Worm (Caenorhabditis elegans) whole organism, midembryonic: ENCODE data around the gene oac-11.
"Not testable (repeated sequence)": the region's sequence is repeated elsewhere in the genome, so short reads cannot be mapped to it uniquely, and the experiment has no call there.

Source experiments
- T22C8.4 ChIP-seq: fragments of 200-800 bp; sonication (Bioruptor generic); IDR thresholded peaks from 2 replicates; pipeline ENCODE4 v1.3.6; 2022; ENCODE audit warnings: missing genetic modification characterization, missing compliant biosample characterization
- cog-1 ChIP-seq: sonication (generic microtip); optimal IDR thresholded peaks from 2 replicates; lab custom pipeline; 2016; ENCODE audit warnings: missing genetic modification characterization, missing compliant biosample characterization
- flt-1 ChIP-seq: fragments of 200-800 bp; sonication (Bioruptor generic); IDR thresholded peaks from 2 replicates; pipeline ENCODE4 v1.3.6; 2022; ENCODE audit warnings: missing genetic modification characterization, missing compliant biosample characterization
- klf-2 ChIP-seq: fragments of 200-800 bp; sonication (Bioruptor generic); conservative IDR thresholded peaks from 2 replicates; pipeline ENCODE4 v1.3.6; 2022; ENCODE audit warnings: missing genetic modification reagents, missing genetic modification characterization, missing compliant biosample characterization
- med-1 ChIP-seq: sonication (generic microtip); optimal IDR thresholded peaks from 2 replicates; lab custom pipeline; 2017; ENCODE audit warnings: missing genetic modification characterization, mild to moderate bottlenecking, missing compliant biosample characterization, antibody characterized with exemption, missing genetic modification reagents; ENCODE audit not compliant: insufficient read depth
- ref-1 ChIP-seq: fragments of 200-800 bp; sonication (Bioruptor generic); conservative IDR thresholded peaks from 2 replicates; pipeline ENCODE4 v1.3.6; 2022; ENCODE audit warnings: missing genetic modification reagents, missing genetic modification characterization, missing compliant biosample characterization
- tab-1 ChIP-seq: fragments of 200-800 bp; sonication (Bioruptor generic); IDR thresholded peaks from 2 replicates; pipeline ENCODE4 v1.3.6; 2022; ENCODE audit warnings: missing genetic modification characterization, missing compliant biosample characterization
- ztf-23 ChIP-seq: fragments of 200-800 bp; sonication (Bioruptor generic); IDR thresholded peaks from 2 replicates; pipeline ENCODE4 v1.3.6; 2022; ENCODE audit warnings: missing genetic modification reagents, missing genetic modification characterization, missing compliant biosample characterization
- ztf-29 ChIP-seq: fragments of 200-800 bp; sonication (Bioruptor generic); IDR thresholded peaks from 2 replicates; pipeline ENCODE4 v1.3.6; 2022; ENCODE audit warnings: missing genetic modification reagents, missing genetic modification characterization, missing compliant biosample characterization

Gene oac-11

DNA sequence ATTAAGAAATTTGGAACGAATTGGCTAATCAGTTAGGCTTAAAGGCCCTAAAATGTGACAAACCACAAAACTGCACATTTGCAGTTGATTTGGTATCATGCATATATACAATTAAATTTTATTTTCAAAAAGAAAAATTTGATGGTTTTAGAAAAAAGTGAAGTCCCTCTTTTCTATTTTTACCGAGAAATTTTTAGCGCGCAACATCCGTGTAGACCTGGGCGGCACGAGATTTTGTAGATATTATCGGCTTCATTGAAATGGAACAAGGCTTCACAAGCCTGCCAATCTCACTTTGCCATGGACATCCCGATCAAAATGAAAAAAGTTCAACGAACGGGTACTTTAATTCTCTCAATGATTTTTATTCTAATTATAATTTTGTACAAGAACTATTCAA, 14.7 kb downstream of the oac-11 start, which contains the start of gene C17A2.2:
Gene C17A2.2, plus strand, starts transcription at position 301 of the 400 bp plus-strand sequence.
- TF ChIP-seq T22C8.4, result no peak
- TF ChIP-seq ref-1 (GFP tag; lab: Robert Waterston, UW), result no peak
- TF ChIP-seq tab-1, result no peak
- no peak for TF ChIP-seq flt-1
- no peak for TF ChIP-seq cog-1
- TF ChIP-seq med-1 (GFP tag; lab: Kevin White, UChicago), result no peak
- TF ChIP-seq ztf-29, result no peak
- no peak for TF ChIP-seq klf-2 (GFP tag; lab: Robert Waterston, UW)
- no peak for TF ChIP-seq ztf-23 (GFP tag; lab: Robert Waterston, UW)

DNA sequence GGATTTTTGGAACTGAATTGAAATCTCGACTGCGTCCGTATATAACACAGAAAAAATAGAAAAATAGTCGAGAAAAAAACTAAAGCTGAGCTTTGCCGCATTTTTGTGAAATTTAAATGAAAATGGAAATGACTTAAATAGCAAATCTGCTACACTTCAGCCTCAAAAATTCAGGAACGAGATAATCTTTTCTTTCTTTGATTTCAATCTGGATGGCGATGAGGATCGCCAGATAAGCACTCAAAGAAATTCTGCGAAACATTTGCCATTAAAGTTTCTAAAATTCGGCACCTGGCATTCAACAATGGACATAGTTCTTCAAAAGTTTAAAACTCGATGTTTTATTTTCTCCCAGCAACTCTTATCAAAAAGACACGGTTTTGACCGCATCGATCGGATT, 17.4 kb downstream of the oac-11 start, which contains the start of the genes C17A2.7 and C17A2.3:
Gene C17A2.7, minus strand, starts transcription at position 101 of the 400 bp plus-strand sequence.
Gene C17A2.3, plus strand, starts transcription at position 305 of the 400 bp plus-strand sequence.
- TF ChIP-seq med-1 (GFP tag; lab: Kevin White, UChicago) (no peak), T22C8.4 (no peak), ztf-29 (no peak), ref-1 (GFP tag; lab: Robert Waterston, UW) (no peak), tab-1 (no peak), cog-1 (no peak), flt-1 (no peak), klf-2 (GFP tag; lab: Robert Waterston, UW) (no peak), ztf-23 (GFP tag; lab: Robert Waterston, UW) (no peak)

DNA sequence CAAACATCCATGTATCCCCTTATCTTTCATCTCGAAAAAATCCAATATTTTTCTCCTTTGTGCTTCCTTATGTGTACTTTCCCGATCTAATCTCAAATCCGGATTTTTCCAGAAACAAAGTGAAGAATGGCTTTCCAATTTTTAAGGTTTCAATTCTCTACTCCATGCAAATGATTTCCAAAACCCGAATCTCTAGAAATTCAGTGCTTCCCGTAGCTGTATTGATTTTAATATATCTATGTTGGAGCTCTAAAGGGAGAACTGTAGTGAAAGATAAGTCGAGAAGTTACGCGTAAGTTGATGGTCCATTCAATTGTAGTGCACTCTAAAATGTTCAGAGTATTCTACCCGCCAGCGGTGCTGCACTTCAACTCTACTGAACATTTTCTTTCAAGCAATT, 21.2 kb downstream of the oac-11 start, which contains the start of gene C17A2.4:
Gene C17A2.4, plus strand, starts transcription at position 301 of the 400 bp plus-strand sequence.
- no peak for TF ChIP-seq ztf-29
- no peak for TF ChIP-seq tab-1
- TF ChIP-seq cog-1, result no peak
- TF ChIP-seq flt-1, result no peak
- no peak for TF ChIP-seq ztf-23 (GFP tag; lab: Robert Waterston, UW)
- no peak for TF ChIP-seq T22C8.4
- TF ChIP-seq klf-2 (GFP tag; lab: Robert Waterston, UW), result no peak
- no peak for TF ChIP-seq med-1 (GFP tag; lab: Kevin White, UChicago)
- no peak for TF ChIP-seq ref-1 (GFP tag; lab: Robert Waterston, UW)

DNA sequence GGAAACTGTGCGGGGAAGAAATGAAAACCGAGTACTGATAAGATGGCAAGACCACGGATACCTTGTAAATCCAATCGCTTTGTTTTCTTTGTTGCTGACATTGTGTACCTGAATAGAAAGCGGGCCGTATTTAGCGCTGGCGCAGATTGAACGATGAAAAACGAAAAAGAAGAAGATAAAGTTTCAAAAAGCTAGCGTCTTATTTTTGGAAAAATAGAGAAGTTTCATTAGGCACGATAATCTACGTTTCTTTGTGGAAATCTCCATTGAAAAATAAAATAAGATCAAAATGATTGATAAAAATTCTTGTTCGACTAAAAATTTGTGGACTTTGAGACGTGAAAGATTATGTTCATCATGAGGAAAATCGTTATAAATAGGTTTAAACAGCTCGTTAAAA, 24.8 kb downstream of the oac-11 start, which contains the start of gene oac-4:
Gene oac-4, minus strand, starts transcription at position 101 of the 400 bp plus-strand sequence.
- no peak for TF ChIP-seq tab-1
- no peak for TF ChIP-seq med-1 (GFP tag; lab: Kevin White, UChicago)
- no peak for TF ChIP-seq T22C8.4
- no peak for TF ChIP-seq flt-1
- TF ChIP-seq ref-1 (GFP tag; lab: Robert Waterston, UW), result no peak
- TF ChIP-seq cog-1, result no peak
- TF ChIP-seq klf-2 (GFP tag; lab: Robert Waterston, UW), result no peak

- no peak for TF ChIP-seq ref-1 (GFP tag; lab: Robert Waterston, UW)
- TF ChIP-seq T22C8.4, result no peak
- TF ChIP-seq med-1 (GFP tag; lab: Kevin White, UChicago), result no peak
- no peak for TF ChIP-seq ztf-23 (GFP tag; lab: Robert Waterston, UW)
- TF ChIP-seq cog-1, result no peak
- no peak for TF ChIP-seq klf-2 (GFP tag; lab: Robert Waterston, UW)
- TF ChIP-seq ztf-29, result no peak
- no peak for TF ChIP-seq tab-1
Measured at ce11 chrII:3832383-3832782, 28.3 kb downstream of the oac-11 start, which contains the start of gene F54D10.9. F54D10.9 (minus strand) TSS chrII:3832483.

- TF ChIP-seq med-1 (GFP tag; lab: Kevin White, UChicago) (no peak), tab-1 (no peak), klf-2 (GFP tag; lab: Robert Waterston, UW) (no peak), flt-1 (no peak), T22C8.4 (no peak), cog-1 (no peak), ztf-29 (no peak), ref-1 (GFP tag; lab: Robert Waterston, UW) (no peak), ztf-23 (GFP tag; lab: Robert Waterston, UW) (no peak)
Measured at ce11 chrII:3829623-3830022, 31.1 kb downstream of the oac-11 start.

DNA sequence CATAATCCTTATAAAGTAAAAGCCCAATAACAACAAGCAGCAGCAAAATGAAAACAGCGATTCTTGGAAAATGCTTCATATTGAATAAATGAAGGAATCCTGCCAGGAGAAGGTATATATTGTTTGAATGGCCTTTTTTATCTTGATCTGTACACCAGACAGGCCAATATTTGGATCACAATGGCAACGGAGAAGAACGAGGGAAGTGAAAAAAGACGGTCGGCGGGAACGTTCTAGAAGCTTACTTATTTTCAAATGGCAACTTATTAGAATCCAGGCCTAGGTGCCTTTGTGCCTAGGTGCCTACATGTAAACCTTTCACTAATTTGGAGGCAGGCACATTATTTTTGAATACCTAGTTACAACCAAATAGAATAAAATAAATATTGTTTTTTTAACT, 32.9 kb downstream of the oac-11 start, which contains the start of gene F54D10.8:
Gene F54D10.8, minus strand, starts transcription at position 101 of the 400 bp plus-strand sequence.
- no peak for TF ChIP-seq cog-1
- TF ChIP-seq klf-2 (GFP tag; lab: Robert Waterston, UW), result no peak
- no peak for TF ChIP-seq ref-1 (GFP tag; lab: Robert Waterston, UW)
- TF ChIP-seq med-1 (GFP tag; lab: Kevin White, UChicago), result no peak
- no peak for TF ChIP-seq tab-1
- no peak for TF ChIP-seq ztf-29
- TF ChIP-seq T22C8.4, result no peak
- no peak for TF ChIP-seq ztf-23 (GFP tag; lab: Robert Waterston, UW)
- TF ChIP-seq flt-1, result no peak

- no peak for TF ChIP-seq ref-1 (GFP tag; lab: Robert Waterston, UW)
- no peak for TF ChIP-seq med-1 (GFP tag; lab: Kevin White, UChicago)
- no peak for TF ChIP-seq flt-1
- TF ChIP-seq cog-1, result no peak
- no peak for TF ChIP-seq ztf-29
- TF ChIP-seq tab-1, result no peak
- TF ChIP-seq klf-2 (GFP tag; lab: Robert Waterston, UW), result no peak
- TF ChIP-seq T22C8.4, result no peak
- TF ChIP-seq ztf-23 (GFP tag; lab: Robert Waterston, UW), result no peak
Measured at ce11 chrII:3823855-3824254, 36.9 kb downstream of the oac-11 start, which contains the start of gene skr-15. skr-15 (plus strand) TSS chrII:3824155.

DNA sequence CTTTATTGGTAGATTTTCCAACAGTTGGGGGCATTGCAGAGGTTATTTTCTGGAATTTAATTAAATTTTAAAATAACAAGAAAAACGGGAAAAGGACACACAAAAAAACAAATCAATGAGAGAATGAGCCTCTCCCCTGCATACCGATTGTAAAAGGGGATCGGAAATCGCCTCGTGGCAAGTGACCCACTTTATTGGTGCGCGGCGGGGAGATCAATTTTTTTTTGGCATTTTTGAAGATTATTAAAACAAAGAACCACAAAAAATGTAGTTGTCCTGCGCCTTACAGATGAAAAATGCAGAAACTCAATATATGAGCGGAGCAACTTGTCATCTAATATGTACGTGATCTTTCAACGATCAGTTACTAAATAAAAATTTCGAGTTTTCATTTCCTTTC, 39.5 kb downstream of the oac-11 start, which contains the start of gene F54D10.7:
Gene F54D10.7, minus strand, starts transcription at position 49 of the 400 bp plus-strand sequence.
- TF ChIP-seq ztf-23 (GFP tag; lab: Robert Waterston, UW) (no peak), med-1 (GFP tag; lab: Kevin White, UChicago) (no peak), tab-1 (no peak), flt-1 (no peak), ztf-29 (no peak), ref-1 (GFP tag; lab: Robert Waterston, UW) (no peak)

ce11 chrII:3816251-3816849, 44.4 kb downstream of the oac-11 start, which contains the start of gene fbxa-24:
fbxa-24 (plus strand) TSS chrII:3816526.
- TF ChIP-seq klf-2 (GFP tag; lab: Robert Waterston, UW); tab-1; flt-1: not testable (repeated sequence)
